Worm (Caenorhabditis elegans) whole organism, late embryonic: ENCODE measurements around the gene spat-2.

ENCODE experiments used
- K02D7.2 ChIP-seq: sonication (generic microtip); optimal IDR thresholded peaks from 2 replicates; lab custom pipeline; 2017; ENCODE audit warnings: mild to moderate bottlenecking, missing genetic modification characterization, missing compliant biosample characterization
- elt-4 ChIP-seq: sonication (generic microtip); optimal IDR thresholded peaks from 2 replicates; lab custom pipeline; 2016; ENCODE audit warnings: missing genetic modification characterization, missing compliant biosample characterization
- fkh-10 ChIP-seq: fragments of 150-350 bp; optimal IDR thresholded peaks from 2 replicates; lab custom pipeline; 2014; ENCODE audit warnings: missing biosample characterization, missing genetic modification reagents, missing genetic modification characterization
- hlh-6 ChIP-seq: sonication (generic microtip); optimal IDR thresholded peaks from 2 replicates; lab custom pipeline; 2016; ENCODE audit warnings: missing genotype, missing genetic modification characterization, missing compliant biosample characterization
- nhr-11 ChIP-seq: fragments of 150-350 bp; optimal IDR thresholded peaks from 2 replicates; lab custom pipeline; 2014; ENCODE audit warnings: missing biosample characterization, missing genetic modification characterization
- pag-3 ChIP-seq: sonication (generic microtip); optimal IDR thresholded peaks from 2 replicates; lab custom pipeline; 2016; ENCODE audit warnings: missing compliant biosample characterization, missing genetic modification characterization, borderline replicate concordance
- pqm-1 ChIP-seq: sonication (generic microtip); optimal IDR thresholded peaks from 2 replicates; lab custom pipeline; 2016; ENCODE audit warnings: missing genetic modification characterization, missing compliant biosample characterization
- tbx-2 ChIP-seq: sonication (generic microtip); optimal IDR thresholded peaks from 2 replicates; lab custom pipeline; 2016; ENCODE audit warnings: missing genetic modification characterization, missing compliant biosample characterization

- no peak for TF ChIP-seq pqm-1 (tag; lab: Kevin White, UChicago)
- no peak for TF ChIP-seq pag-3 (tag; lab: Kevin White, UChicago)
- TF ChIP-seq nhr-11 (tag; lab: Kevin White, UChicago) = no peak
- no peak for TF ChIP-seq tbx-2 (tag; lab: Kevin White, UChicago)
- no peak for TF ChIP-seq fkh-10 (GFP tag; lab: Kevin White, UChicago)
- TF ChIP-seq K02D7.2 = no peak
- no peak for TF ChIP-seq elt-4 (tag; lab: Kevin White, UChicago)
- no peak for TF ChIP-seq hlh-6 (tag; lab: Kevin White, UChicago)
Measured at ce11 chrIII:11099864-11100263, 63.1 kb downstream of the spat-2 start, which contains the start of gene hmt-1.
